Worm (Caenorhabditis elegans) whole organism, young adult: ENCODE measurements around the gene abu-2.

Source experiments
- C17E4.6 ChIP-seq: fragments of 200-800 bp; sonication (Bioruptor generic); IDR thresholded peaks from 2 replicates; pipeline ENCODE4 v1.3.6; 2022; ENCODE audit warnings: missing genetic modification reagents, missing genetic modification characterization, missing compliant biosample characterization
- F10E7.11 ChIP-seq: sonication (generic microtip); optimal IDR thresholded peaks from 2 replicates; lab custom pipeline; 2017; ENCODE audit warnings: mild to moderate bottlenecking, missing genetic modification characterization, moderate library complexity, missing compliant biosample characterization
- F22D6.2 ChIP-seq: sonication (generic microtip); optimal IDR thresholded peaks from 2 replicates; lab custom pipeline; 2016; ENCODE audit warnings: mild to moderate bottlenecking, missing genetic modification characterization, missing compliant biosample characterization
- F23B12.7 ChIP-seq: sonication (generic microtip); optimal IDR thresholded peaks from 2 replicates; lab custom pipeline; 2017; ENCODE audit warnings: missing genetic modification characterization, mild to moderate bottlenecking, missing compliant biosample characterization, antibody characterized with exemption, moderate library complexity; ENCODE audit not compliant: insufficient read depth
- F33H1.4 ChIP-seq: fragments of 200-800 bp; sonication (Bioruptor generic); IDR thresholded peaks from 2 replicates; pipeline ENCODE4 v1.3.6; 2022; ENCODE audit warnings: missing genetic modification reagents, missing genetic modification characterization, missing compliant biosample characterization
- F49E8.2 ChIP-seq: sonication (generic microtip); optimal IDR thresholded peaks from 3 replicates; lab custom pipeline; 2017; ENCODE audit warnings: missing genetic modification characterization, mild to moderate bottlenecking, missing compliant biosample characterization, antibody characterized with exemption, moderate library complexity; ENCODE audit not compliant: insufficient read depth
- K11D2.4 ChIP-seq: fragments of 200-800 bp; sonication (Bioruptor generic); IDR thresholded peaks from 2 replicates; pipeline ENCODE4 v1.3.6; 2022; ENCODE audit warnings: missing genetic modification reagents, missing genetic modification characterization, missing compliant biosample characterization
- K12H6.12 ChIP-seq: fragments of 200-800 bp; sonication (Bioruptor generic); optimal IDR thresholded peaks from 2 replicates; lab custom pipeline; 2018; ENCODE audit warnings: mild to moderate bottlenecking, missing genetic modification characterization, missing compliant biosample characterization
- Y56A3A.18 ChIP-seq: fragments of 200-800 bp; sonication (Bioruptor generic); IDR thresholded peaks from 2 replicates; pipeline ENCODE4 v1.3.6; 2022; ENCODE audit warnings: missing genetic modification reagents, missing genetic modification characterization, missing compliant biosample characterization
- Y67H2A.10 ChIP-seq: fragments of 200-800 bp; sonication (Bioruptor generic); conservative IDR thresholded peaks from 2 replicates; pipeline ENCODE4 v1.3.6; 2022; ENCODE audit warnings: missing genetic modification reagents, missing genetic modification characterization, missing compliant biosample characterization
- ama-1 ChIP-seq, 3 experiments: fragments of 150-350 bp in 1 of 3; sonication (generic microtip) in 2 of 3; optimal IDR thresholded peaks; 2 replicates each; lab custom pipeline; 2014 to 2018; ENCODE audit warnings: missing biosample characterization in 2 of 3, missing genetic modification characterization in 2 of 3, missing genetic modification reagents in 2 of 3
- atf-7 ChIP-seq: sonication (generic microtip); optimal IDR thresholded peaks from 2 replicates; lab custom pipeline; 2017; ENCODE audit warnings: mild to moderate bottlenecking, missing genetic modification characterization, missing compliant biosample characterization
- attf-5 ChIP-seq: fragments of 200-800 bp; sonication (Bioruptor generic); optimal IDR thresholded peaks from 2 replicates; lab custom pipeline; 2018; ENCODE audit warnings: mild to moderate bottlenecking, missing genetic modification characterization, missing compliant biosample characterization
- bed-1 ChIP-seq: fragments of 200-800 bp; sonication (Bioruptor generic); IDR thresholded peaks from 2 replicates; pipeline ENCODE4 v1.3.6; 2022; ENCODE audit warnings: missing genetic modification reagents, missing genetic modification characterization, missing compliant biosample characterization
- cebp-1 ChIP-seq, 2 experiments: fragments of 200-800 bp in 1 of 2; sonication (Bioruptor generic) in 1 of 2; sonication (generic microtip) in 1 of 2; IDR thresholded peaks in 1 of 2; optimal IDR thresholded peaks in 1 of 2; 2 replicates each; pipeline versions ENCODE4 v1.3.6 to Lab custom; 2017 to 2022; ENCODE audit warnings: missing compliant biosample characterization in 2 of 2, missing genetic modification characterization in 2 of 2, mild to moderate bottlenecking in 1 of 2, missing genetic modification reagents in 1 of 2, moderate library complexity in 1 of 2
- ceh-27 ChIP-seq: fragments of 200-800 bp; sonication (Bioruptor generic); optimal IDR thresholded peaks from 2 replicates; lab custom pipeline; 2018; ENCODE audit warnings: mild to moderate bottlenecking, missing genetic modification characterization, moderate library complexity, missing compliant biosample characterization
- ceh-58 ChIP-seq: fragments of 200-800 bp; sonication (Bioruptor generic); IDR thresholded peaks from 2 replicates; pipeline ENCODE4 v1.3.6; 2022; ENCODE audit warnings: missing genetic modification characterization, missing compliant biosample characterization
- dpff-1 ChIP-seq: sonication (generic microtip); optimal IDR thresholded peaks from 2 replicates; lab custom pipeline; 2017; ENCODE audit warnings: mild to moderate bottlenecking, missing genetic modification characterization, missing compliant biosample characterization
- egrh-3 ChIP-seq: fragments of 200-800 bp; sonication (Bioruptor generic); IDR thresholded peaks from 2 replicates; pipeline ENCODE4 v1.3.6; 2022; ENCODE audit warnings: missing genetic modification reagents, missing genetic modification characterization, missing compliant biosample characterization
- ekl-4 ChIP-seq: fragments of 200-800 bp; sonication (Bioruptor generic); IDR thresholded peaks from 2 replicates; pipeline ENCODE4 v1.3.6; 2022; ENCODE audit warnings: missing genetic modification reagents, missing genetic modification characterization, missing compliant biosample characterization
- him-1 ChIP-seq: sonication (generic microtip); optimal IDR thresholded peaks from 2 replicates; lab custom pipeline; 2016; ENCODE audit warnings: missing genotype, missing genetic modification reagents, missing genetic modification characterization, missing compliant biosample characterization
- hlh-12 ChIP-seq: sonication (generic microtip); optimal IDR thresholded peaks from 2 replicates; lab custom pipeline; 2016; ENCODE audit warnings: missing genetic modification characterization, missing compliant biosample characterization
- hmg-1.2 ChIP-seq: fragments of 200-800 bp; sonication (Bioruptor generic); IDR thresholded peaks from 2 replicates; pipeline ENCODE4 v1.3.6; 2022; ENCODE audit warnings: missing genetic modification reagents, missing genetic modification characterization, missing compliant biosample characterization
- let-526 ChIP-seq: fragments of 200-800 bp; sonication (Bioruptor generic); IDR thresholded peaks from 2 replicates; pipeline ENCODE4 v1.3.6; 2022; ENCODE audit warnings: missing genetic modification reagents, missing genetic modification characterization, missing compliant biosample characterization
- lin-35 ChIP-seq, 3 experiments: fragments of 150-350 bp in 2 of 3; sonication (generic microtip) in 1 of 3; optimal IDR thresholded peaks; 2 replicates each; lab custom pipeline; 2014 to 2018; ENCODE audit warnings: missing biosample characterization in 3 of 3, missing genetic modification characterization in 3 of 3, missing genetic modification reagents in 3 of 3
- lin-40 ChIP-seq: sonication (generic microtip); optimal IDR thresholded peaks from 2 replicates; lab custom pipeline; 2016; ENCODE audit warnings: missing genetic modification characterization, mild to moderate bottlenecking, missing compliant biosample characterization, missing genotype, missing genetic modification reagents
- madf-10 ChIP-seq: sonication (generic microtip); optimal IDR thresholded peaks from 2 replicates; lab custom pipeline; 2016; ENCODE audit warnings: mild to moderate bottlenecking, missing genetic modification characterization, missing compliant biosample characterization
- madf-6 ChIP-seq: fragments of 200-800 bp; sonication (Bioruptor generic); IDR thresholded peaks from 2 replicates; pipeline ENCODE4 v1.3.6; 2022; ENCODE audit warnings: missing genetic modification reagents, missing genetic modification characterization, missing compliant biosample characterization
- mel-28 ChIP-seq: sonication (generic microtip); optimal IDR thresholded peaks from 2 replicates; lab custom pipeline; 2016; ENCODE audit warnings: borderline replicate concordance, mild to moderate bottlenecking, missing genetic modification characterization, missing compliant biosample characterization
- nfyb-1 ChIP-seq: fragments of 200-800 bp; sonication (Bioruptor generic); IDR thresholded peaks from 2 replicates; pipeline ENCODE4 v1.3.6; 2022; ENCODE audit warnings: missing genetic modification reagents, missing genetic modification characterization, missing compliant biosample characterization
- nhr-80 ChIP-seq: sonication (generic microtip); optimal IDR thresholded peaks from 2 replicates; lab custom pipeline; 2016; ENCODE audit warnings: missing genetic modification characterization, missing compliant biosample characterization
- pha-4 ChIP-seq: fragments of 150-350 bp; sonication (generic microtip); optimal IDR thresholded peaks from 2 replicates; lab custom pipeline; 2014; ENCODE audit warnings: missing biosample characterization, missing genetic modification reagents, missing genetic modification characterization
- rcor-1 ChIP-seq: fragments of 200-800 bp; sonication (Bioruptor generic); IDR thresholded peaks from 2 replicates; pipeline ENCODE4 v1.3.6; 2022; ENCODE audit warnings: missing genetic modification reagents, missing genetic modification characterization, missing compliant biosample characterization
- rec-8 ChIP-seq, 2 experiments: sonication (generic microtip); optimal IDR thresholded peaks; 2 replicates each; lab custom pipeline; 2016; ENCODE audit warnings: mild to moderate bottlenecking in 2 of 2, missing genetic modification characterization in 2 of 2, missing genetic modification reagents in 2 of 2, missing genotype in 2 of 2, missing biosample characterization in 1 of 2, missing compliant biosample characterization in 1 of 2, moderate library complexity in 1 of 2
- repo-1 ChIP-seq: sonication (generic microtip); optimal IDR thresholded peaks from 2 replicates; lab custom pipeline; 2017; ENCODE audit warnings: mild to moderate bottlenecking, missing genetic modification characterization, missing compliant biosample characterization
- somi-1 ChIP-seq: fragments of 200-800 bp; sonication (Bioruptor generic); optimal IDR thresholded peaks from 2 replicates; lab custom pipeline; 2018; ENCODE audit warnings: mild to moderate bottlenecking, missing genetic modification characterization, missing compliant biosample characterization
- tlf-1 ChIP-seq: fragments of 200-800 bp; sonication (Bioruptor generic); optimal IDR thresholded peaks from 2 replicates; lab custom pipeline; 2018; ENCODE audit warnings: mild to moderate bottlenecking, missing genetic modification characterization, missing compliant biosample characterization
- unc-62 ChIP-seq: fragments of 150-350 bp; optimal IDR thresholded peaks from 2 replicates; lab custom pipeline; 2014; ENCODE audit warnings: missing biosample characterization, missing genetic modification reagents, missing genetic modification characterization
- zfh-2 ChIP-seq: fragments of 200-800 bp; sonication (Bioruptor generic); conservative IDR thresholded peaks from 2 replicates; pipeline ENCODE4 v1.3.6; 2022; ENCODE audit warnings: missing genetic modification reagents, missing genetic modification characterization, missing compliant biosample characterization
- ztf-18 ChIP-seq: sonication (generic microtip); optimal IDR thresholded peaks from 2 replicates; lab custom pipeline; 2016; ENCODE audit warnings: missing genotype, mild to moderate bottlenecking, missing genetic modification characterization, missing compliant biosample characterization
- ztf-6 ChIP-seq: fragments of 200-800 bp; sonication (Bioruptor generic); IDR thresholded peaks from 2 replicates; pipeline ENCODE4 v1.3.6; 2022; ENCODE audit warnings: missing genetic modification reagents, missing genetic modification characterization, missing compliant biosample characterization

abu-2 gene

DNA sequence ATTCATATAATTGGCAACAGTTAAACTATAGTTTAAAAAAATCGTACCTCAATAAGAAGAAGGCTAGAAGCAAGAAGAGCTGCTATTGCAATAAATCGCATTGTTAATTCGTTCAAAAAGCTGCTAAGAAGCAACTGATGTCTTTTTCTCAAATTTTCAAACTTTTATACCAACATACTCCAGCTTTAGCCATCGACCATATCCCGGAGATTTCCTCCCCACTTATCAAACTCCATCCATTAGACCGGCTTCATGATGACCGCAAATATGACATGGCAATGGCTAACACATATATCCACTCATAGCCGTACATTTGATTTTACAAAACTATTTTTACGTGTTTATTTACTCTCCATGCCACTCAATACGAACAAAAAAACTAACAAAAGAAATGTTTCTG is at the start of gene abu-2:
Gene abu-2, minus strand, starts transcription at position 101 of the 400 bp plus-strand sequence.
- no peak for TF ChIP-seq ama-1 (optimal IDR thresholded peaks at IDR 0.05; lab: Kevin White, UChicago)
- no peak for TF ChIP-seq ama-1 (GFP tag; optimal IDR thresholded peaks at IDR 0.05; lab: Kevin White, UChicago)
- TF ChIP-seq F10E7.11: no peak
- no peak for TF ChIP-seq ztf-18 (tag; lab: Kevin White, UChicago)
- TF ChIP-seq bed-1 (GFP tag; lab: Robert Waterston, UW): no peak
- TF ChIP-seq repo-1 (tag; lab: Kevin White, UChicago): no peak
- TF ChIP-seq Y67H2A.10: no peak
- no peak for TF ChIP-seq lin-35 (GFP tag; optimal IDR thresholded peaks at IDR 0.05; lab: Kevin White, UChicago)
- no peak for TF ChIP-seq hlh-12 (tag; lab: Kevin White, UChicago)
- TF ChIP-seq Y56A3A.18: no peak
- TF ChIP-seq K11D2.4 (GFP tag; lab: Robert Waterston, UW): no peak
- no peak for TF ChIP-seq ekl-4 (GFP tag; lab: Robert Waterston, UW)
- no peak for TF ChIP-seq rcor-1 (GFP tag; lab: Robert Waterston, UW)
- TF ChIP-seq dpff-1 (tag; lab: Kevin White, UChicago): no peak
- TF ChIP-seq mel-28 (tag; lab: Kevin White, UChicago): no peak
- no peak for TF ChIP-seq tlf-1 (GFP tag; lab: Kevin White, UChicago)
- no peak for TF ChIP-seq egrh-3 (GFP tag; lab: Robert Waterston, UW)
- no peak for TF ChIP-seq rec-8 (tag; optimal IDR thresholded peaks at IDR 0.05; lab: Kevin White, UChicago)

DNA sequence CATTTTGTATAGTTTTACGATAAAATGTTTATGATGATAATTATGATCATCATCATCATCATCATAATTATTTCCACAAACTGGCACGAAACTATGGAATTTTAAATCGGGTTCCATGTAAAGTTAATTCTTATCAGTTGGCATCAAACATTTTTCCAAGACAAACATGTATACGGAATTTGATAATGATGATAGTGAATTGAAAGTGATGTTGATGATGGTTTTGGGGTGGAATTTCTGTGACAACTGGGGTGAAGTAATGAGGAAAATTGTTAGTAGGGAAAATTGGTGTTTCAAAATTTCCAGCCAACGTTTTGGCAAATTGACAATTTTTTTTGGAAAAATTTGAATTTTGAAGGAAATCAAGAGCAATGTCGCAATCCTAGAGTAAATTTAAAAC is 49.3 kb upstream of the abu-2 start:
- no peak for TF ChIP-seq F10E7.11
- no peak for TF ChIP-seq F22D6.2
- TF ChIP-seq Y67H2A.10: no peak
- no peak for TF ChIP-seq dpff-1 (tag; lab: Kevin White, UChicago)
- TF ChIP-seq F23B12.7 (tag; lab: Kevin White, UChicago): no peak

DNA sequence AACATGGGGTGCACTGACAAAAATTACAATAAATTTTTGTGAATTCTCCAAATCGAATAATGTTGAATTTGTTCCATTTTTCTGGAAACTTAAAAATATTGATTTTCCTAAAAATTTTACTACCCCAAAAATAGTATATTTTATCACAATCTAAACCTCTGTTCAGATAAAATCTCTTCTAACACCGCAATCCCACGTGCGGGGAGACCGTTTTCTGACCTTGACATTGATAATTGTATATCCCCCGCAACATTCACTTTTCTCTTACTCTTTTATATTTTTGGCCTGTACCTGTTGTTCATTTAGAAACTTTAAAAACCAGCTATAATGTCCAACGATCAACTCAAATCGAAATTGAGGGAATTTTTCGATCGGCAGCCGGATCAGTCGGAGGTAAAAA is 48.3 kb upstream of the abu-2 start, which contains the start of gene D1005.2:
Gene D1005.2, plus strand, starts transcription at position 230 of the 400 bp plus-strand sequence.
- TF ChIP-seq zfh-2 (GFP tag; lab: Robert Waterston, UW) (no peak), pha-4 (tag; lab: Kevin White, UChicago) (no peak)

ce11 chrX:1456350-1457080 is 46.1 kb upstream of the abu-2 start:
- TF ChIP-seq ceh-58 (GFP tag; lab: Robert Waterston, UW) (no peak), madf-10 (tag; lab: Kevin White, UChicago) (peak; percentile 17), hmg-1.2 (0 out of 2 replicates have a peak, but pooled peaks have one; percentile 5), lin-40 (tag; lab: Kevin White, UChicago) (peak; percentile 19), ceh-27 (GFP tag; lab: Kevin White, UChicago) (no peak), ztf-6 (no peak), unc-62 (peak; percentile 38), him-1 (tag; lab: Kevin White, UChicago) (no peak), somi-1 (GFP tag; lab: Kevin White, UChicago) (peak; percentile 50), attf-5 (peak; percentile 37), atf-7 (tag; lab: Kevin White, UChicago) (peak; percentile 55), nhr-80 (tag; lab: Kevin White, UChicago) (peak; percentile 58), cebp-1 (GFP tag; IDR thresholded peaks at IDR 0.05; lab: Robert Waterston, UW) (0 out of 2 replicates have a peak, but pooled peaks have one; percentile 15), cebp-1 (tag; optimal IDR thresholded peaks at IDR 0.05; lab: Kevin White, UChicago) (no peak), madf-6 (GFP tag; lab: Robert Waterston, UW) (no peak), nfyb-1 (GFP tag; lab: Robert Waterston, UW) (0 out of 2 replicates have a peak, but pooled peaks have one; percentile 24), ztf-18 (tag; lab: Kevin White, UChicago) (no peak), K12H6.12 (tag; lab: Kevin White, UChicago) (peak; percentile 35), F49E8.2 (tag; lab: Kevin White, UChicago) (no peak), C17E4.6 (GFP tag; lab: Robert Waterston, UW) (no peak), let-526 (GFP tag; lab: Robert Waterston, UW) (0 out of 2 replicates have a peak, but pooled peaks have one; percentile 20), egrh-3 (GFP tag; lab: Robert Waterston, UW) (0 out of 2 replicates have a peak, but pooled peaks have one; percentile 13), F33H1.4 (GFP tag; lab: Robert Waterston, UW) (no peak)
